Worm (Caenorhabditis elegans): ENCODE measurements around the gene Y81B9A.3.

Gene Y81B9A.3

DNA sequence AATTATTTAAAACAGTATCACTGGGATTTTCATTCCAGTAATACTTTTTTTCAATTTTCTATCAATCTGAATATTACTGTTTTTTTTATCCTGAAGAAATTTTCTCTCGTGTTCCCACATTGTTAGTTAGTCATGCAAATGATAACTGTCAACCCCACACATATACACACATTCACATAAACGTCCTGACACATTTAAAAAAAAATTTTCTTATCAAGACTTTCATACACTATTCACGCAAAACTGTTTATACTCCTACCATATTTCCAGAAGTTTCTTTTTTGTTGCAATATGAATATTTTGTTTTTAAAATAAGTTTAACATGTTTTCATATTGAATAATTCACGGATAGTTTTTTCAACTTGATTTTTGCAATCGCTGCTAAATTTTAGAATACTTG is 26.3 kb downstream of the Y81B9A.3 start:
- TF ChIP-seq mep-1 (tag; optimal IDR thresholded peaks at IDR 0.05) (no peak), sptf-1 (tag; optimal IDR thresholded peaks at IDR 0.05) (no peak), mab-5 (tag; optimal IDR thresholded peaks at IDR 0.05) (no peak), ham-2 (GFP tag; optimal IDR thresholded peaks at IDR 0.05) (no peak), lin-13 (tag; optimal IDR thresholded peaks at IDR 0.05) (no peak), ztf-11 (tag; optimal IDR thresholded peaks at IDR 0.05) (no peak), bed-3 (GFP tag; optimal IDR thresholded peaks at IDR 0.05) (no peak), ceh-43 (GFP tag; optimal IDR thresholded peaks at IDR 0.05) (no peak), nhr-28 (tag; optimal IDR thresholded peaks at IDR 0.05) (no peak), elt-3 (tag; optimal IDR thresholded peaks at IDR 0.05) (no peak), nhr-76 (tag; optimal IDR thresholded peaks at IDR 0.05) (no peak), nhr-237 (tag; optimal IDR thresholded peaks at IDR 0.05) (no peak), pha-4 (tag; optimal IDR thresholded peaks at IDR 0.05) (no peak)

DNA sequence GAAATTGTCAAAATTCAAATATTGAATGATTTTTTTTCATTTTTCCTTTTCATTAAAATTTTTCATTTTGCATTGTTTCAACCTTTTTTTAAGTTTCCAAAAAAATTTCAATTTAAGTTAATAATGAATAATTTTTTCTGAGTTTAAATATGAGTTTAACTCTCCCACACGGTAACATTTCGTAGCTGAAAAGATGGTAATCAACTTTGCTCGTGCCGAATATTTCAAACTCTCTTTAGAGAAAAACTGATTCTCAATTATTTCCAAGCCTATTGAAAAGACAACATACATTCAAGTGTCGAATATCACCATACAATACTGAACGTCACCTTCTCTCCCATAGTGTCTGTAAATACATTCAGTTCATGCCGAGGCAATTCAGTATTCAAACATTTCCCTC is 26.7 kb downstream of the Y81B9A.3 start:
- TF ChIP-seq ces-1 (GFP tag; optimal IDR thresholded peaks at IDR 0.05) (no peak), mls-2 (tag; optimal IDR thresholded peaks at IDR 0.05) (no peak), hlh-1 (tag; optimal IDR thresholded peaks at IDR 0.05) (no peak), M03D4.4 (tag; optimal IDR thresholded peaks at IDR 0.05) (no peak), pha-4 (tag; optimal IDR thresholded peaks at IDR 0.05) (no peak), sptf-1 (tag; optimal IDR thresholded peaks at IDR 0.05) (no peak), nhr-76 (tag; optimal IDR thresholded peaks at IDR 0.05) (no peak), drap-1 (GFP tag; optimal IDR thresholded peaks at IDR 0.05) (no peak), elt-1 (tag; optimal IDR thresholded peaks at IDR 0.05; ENCODE audit: borderline replicate concordance, insufficient read depth) (no peak), ceh-43 (GFP tag; optimal IDR thresholded peaks at IDR 0.05) (no peak), nhr-237 (tag; optimal IDR thresholded peaks at IDR 0.05) (no peak), unc-120 (tag; optimal IDR thresholded peaks at IDR 0.05; ENCODE audit: poor library complexity, severe bottlenecking) (no peak), elt-3 (tag; optimal IDR thresholded peaks at IDR 0.05) (no peak), ztf-11 (tag; optimal IDR thresholded peaks at IDR 0.05) (no peak), bed-3 (GFP tag; optimal IDR thresholded peaks at IDR 0.05) (no peak), lin-32 (GFP tag; optimal IDR thresholded peaks at IDR 0.05) (no peak), ceh-39 (tag; optimal IDR thresholded peaks at IDR 0.05) (no peak)

DNA sequence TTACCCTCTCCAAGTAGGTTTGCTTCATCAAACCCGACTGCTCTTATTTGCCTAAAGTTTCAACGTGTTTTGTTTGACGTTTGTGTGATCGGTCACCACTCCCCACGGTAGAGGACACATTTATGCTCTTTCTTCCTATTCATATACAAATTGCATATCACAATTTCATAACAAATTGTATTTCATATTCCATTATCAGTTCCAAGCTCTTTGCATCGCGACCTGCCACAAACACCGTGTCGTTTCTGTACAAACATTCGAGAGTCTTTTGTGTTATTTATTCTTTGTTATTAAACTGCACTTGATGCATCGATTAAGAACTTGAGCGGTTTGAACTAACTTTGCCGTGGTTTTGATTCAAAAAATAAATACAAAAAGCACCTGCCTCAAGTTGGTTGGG is 27.8 kb downstream of the Y81B9A.3 start:
- TF ChIP-seq unc-62 (GFP tag; optimal IDR thresholded peaks at IDR 0.05) (no peak), ceh-43 (GFP tag; optimal IDR thresholded peaks at IDR 0.05) (no peak), mls-2 (tag; optimal IDR thresholded peaks at IDR 0.05) (no peak), M03D4.4 (tag; optimal IDR thresholded peaks at IDR 0.05) (no peak), hlh-1 (tag; optimal IDR thresholded peaks at IDR 0.05) (no peak), pha-4 (tag; optimal IDR thresholded peaks at IDR 0.05) (no peak), tbx-8 (GFP tag; optimal IDR thresholded peaks at IDR 0.05) (no peak), nhr-28 (tag; optimal IDR thresholded peaks at IDR 0.05) (no peak), unc-120 (tag; optimal IDR thresholded peaks at IDR 0.05; ENCODE audit: poor library complexity, severe bottlenecking) (no peak), nhr-237 (tag; optimal IDR thresholded peaks at IDR 0.05) (no peak), ham-2 (GFP tag; optimal IDR thresholded peaks at IDR 0.05) (no peak), cnd-1 (tag; optimal IDR thresholded peaks at IDR 0.05) (no peak), ceh-83 (GFP tag; optimal IDR thresholded peaks at IDR 0.05) (no peak), sptf-1 (tag; optimal IDR thresholded peaks at IDR 0.05) (no peak), nhr-12 (tag; optimal IDR thresholded peaks at IDR 0.05) (no peak), nhr-2 (tag; optimal IDR thresholded peaks at IDR 0.05) (no peak), bed-3 (GFP tag; optimal IDR thresholded peaks at IDR 0.05) (no peak), nhr-76 (tag; optimal IDR thresholded peaks at IDR 0.05) (no peak), lin-32 (GFP tag; optimal IDR thresholded peaks at IDR 0.05) (no peak), sem-2 (GFP tag; optimal IDR thresholded peaks at IDR 0.05) (no peak)

DNA sequence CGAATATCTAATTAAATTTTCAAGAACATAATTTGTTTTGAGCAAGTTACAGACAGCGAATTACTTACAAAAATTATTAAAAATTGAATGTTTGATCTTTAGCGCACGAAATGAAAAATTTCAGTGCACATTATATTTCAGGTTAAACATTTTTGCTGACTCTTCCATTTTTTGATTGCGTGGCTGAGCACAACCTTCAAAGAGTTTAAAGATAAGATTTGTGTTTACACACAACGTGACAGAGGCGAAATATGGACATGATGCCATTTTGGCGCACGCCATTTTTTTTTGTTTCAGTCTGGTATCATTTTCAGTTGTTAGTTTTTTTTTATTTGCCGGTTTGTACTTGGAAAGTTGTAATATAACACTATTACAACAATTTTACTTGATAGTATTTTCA is 30.4 kb downstream of the Y81B9A.3 start:
- TF ChIP-seq elt-1 (tag; optimal IDR thresholded peaks at IDR 0.05; ENCODE audit: borderline replicate concordance, insufficient read depth) (no peak), nhr-12 (tag; optimal IDR thresholded peaks at IDR 0.05) (no peak), ztf-11 (tag; optimal IDR thresholded peaks at IDR 0.05) (no peak), unc-120 (tag; optimal IDR thresholded peaks at IDR 0.05; ENCODE audit: poor library complexity, severe bottlenecking) (no peak), M03D4.4 (tag; optimal IDR thresholded peaks at IDR 0.05) (no peak), cnd-1 (tag; optimal IDR thresholded peaks at IDR 0.05) (no peak), bed-3 (GFP tag; optimal IDR thresholded peaks at IDR 0.05) (no peak), nhr-237 (tag; optimal IDR thresholded peaks at IDR 0.05) (no peak), nhr-28 (tag; optimal IDR thresholded peaks at IDR 0.05) (no peak), sem-2 (GFP tag; optimal IDR thresholded peaks at IDR 0.05) (no peak), ceh-39 (tag; optimal IDR thresholded peaks at IDR 0.05) (no peak)

DNA sequence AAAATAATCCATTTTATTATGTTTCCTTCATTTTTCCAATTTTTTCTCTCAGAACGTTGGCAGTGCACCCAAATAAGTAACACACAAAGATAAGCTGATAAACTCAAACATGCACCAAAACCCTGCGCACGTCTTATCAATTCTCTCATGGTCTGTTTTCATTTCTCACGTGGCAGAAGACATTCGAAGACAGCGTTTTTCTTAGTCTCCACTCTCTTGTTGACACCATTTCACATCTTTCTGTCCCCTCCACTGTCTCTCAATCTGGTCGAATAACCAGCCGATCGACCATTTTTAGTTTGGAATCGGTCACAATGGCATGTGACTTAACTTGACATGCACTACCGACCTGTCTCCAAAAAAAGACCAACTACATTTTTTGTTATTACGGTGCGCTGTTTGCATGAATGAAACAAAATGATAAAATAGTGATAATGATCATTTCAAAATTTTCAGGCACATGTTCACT is 31.7 kb downstream of the Y81B9A.3 start, which contains the start of gene C35B8.3:
TSS of gene C35B8.3 (plus strand) at position 51 of the 469 bp plus-strand sequence.
- TF ChIP-seq lsy-2 (tag; optimal IDR thresholded peaks at IDR 0.05): no peak
- no peak for TF ChIP-seq pha-4 (tag; optimal IDR thresholded peaks at IDR 0.05)
- TF ChIP-seq drap-1 (GFP tag; optimal IDR thresholded peaks at IDR 0.05): no peak
- TF ChIP-seq unc-39 (tag; optimal IDR thresholded peaks at IDR 0.05): no peak
- TF ChIP-seq nhr-237 (tag; optimal IDR thresholded peaks at IDR 0.05): no peak
- TF ChIP-seq bed-3 (GFP tag; optimal IDR thresholded peaks at IDR 0.05): no peak
- no peak for TF ChIP-seq zip-8 (tag; optimal IDR thresholded peaks at IDR 0.05)
- TF ChIP-seq ces-1 (GFP tag; optimal IDR thresholded peaks at IDR 0.05): no peak
- no peak for TF ChIP-seq hlh-1 (tag; optimal IDR thresholded peaks at IDR 0.05)
- no peak for TF ChIP-seq nhr-28 (tag; optimal IDR thresholded peaks at IDR 0.05)
- TF ChIP-seq lin-32 (GFP tag; optimal IDR thresholded peaks at IDR 0.05): no peak
- TF ChIP-seq ceh-83 (GFP tag; optimal IDR thresholded peaks at IDR 0.05): no peak
- TF ChIP-seq M03D4.4 (tag; optimal IDR thresholded peaks at IDR 0.05): no peak
- no peak for TF ChIP-seq elt-1 (tag; optimal IDR thresholded peaks at IDR 0.05; ENCODE audit: borderline replicate concordance, insufficient read depth)

Measured in whole organism, mixed stage, embryonic.